Fruit fly (Drosophila melanogaster) whole organism, embryonic: ENCODE results near the gene Actn.
A peak's percentile ranks its signal among the peaks of the same experiment; 100 is the strongest.

ENCODE experiments used
- CG11504 ChIP-seq: fragments of 200-800 bp; sonication (Bioruptor generic); optimal IDR thresholded peaks from 3 replicates; lab custom pipeline; 2019; ENCODE audit warnings: missing biosample characterization, mild to moderate bottlenecking, missing genetic modification characterization, moderate library complexity
- CG12219 ChIP-seq: fragments of 200-800 bp; sonication (Bioruptor generic); optimal IDR thresholded peaks from 3 replicates; lab custom pipeline; 2018; ENCODE audit warnings: missing biosample characterization, mild to moderate bottlenecking, missing genetic modification characterization
- CG15011 ChIP-seq: fragments of 200-800 bp; sonication (Bioruptor generic); optimal IDR thresholded peaks from 3 replicates; lab custom pipeline; 2018; ENCODE audit warnings: missing biosample characterization, mild to moderate bottlenecking, missing genetic modification characterization
- CG1529 ChIP-seq: fragments of 200-800 bp; sonication (Bioruptor generic); optimal IDR thresholded peaks from 3 replicates; lab custom pipeline; 2018; ENCODE audit warnings: missing biosample characterization, missing genetic modification characterization
- CG16863 ChIP-seq: fragments of 200-800 bp; sonication (Bioruptor generic); optimal IDR thresholded peaks from 3 replicates; lab custom pipeline; 2016; ENCODE audit warnings: missing biosample characterization, missing genetic modification characterization
- CG17186 ChIP-seq: fragments of 200-800 bp; sonication (Bioruptor generic); optimal IDR thresholded peaks from 3 replicates; lab custom pipeline; 2017; ENCODE audit warnings: missing biosample characterization, missing genetic modification reagents, missing genetic modification characterization
- CG17361 ChIP-seq: fragments of 200-800 bp; sonication (Bioruptor generic); IDR thresholded peaks from 3 replicates; pipeline ENCODE4 v1.3.6; 2022; ENCODE audit warnings: missing biosample characterization, missing genetic modification characterization
- CG17568 ChIP-seq: fragments of 200-800 bp; sonication (Bioruptor generic); optimal IDR thresholded peaks from 2 replicates; lab custom pipeline; 2018; ENCODE audit warnings: missing biosample characterization, mild to moderate bottlenecking, missing genetic modification characterization, moderate library complexity
- CG17802 ChIP-seq: fragments of 200-800 bp; sonication (Bioruptor generic); optimal IDR thresholded peaks from 2 replicates; lab custom pipeline; 2018; ENCODE audit warnings: missing biosample characterization, mild to moderate bottlenecking, missing genetic modification characterization, moderate library complexity
- CG18764 ChIP-seq: fragments of 200-800 bp; sonication (Bioruptor generic); optimal IDR thresholded peaks from 3 replicates; lab custom pipeline; 2016; ENCODE audit warnings: missing biosample characterization, missing genetic modification characterization
- CG2199 ChIP-seq: fragments of 200-800 bp; sonication (Bioruptor generic); IDR thresholded peaks from 3 replicates; pipeline ENCODE4 v1.3.6; 2022; ENCODE audit warnings: missing biosample characterization, missing genetic modification characterization
- CG30431 ChIP-seq: fragments of 200-800 bp; sonication (Bioruptor generic); optimal IDR thresholded peaks from 2 replicates; lab custom pipeline; 2017; ENCODE audit warnings: missing biosample characterization, missing genetic modification characterization
- CG32767 ChIP-seq: fragments of 200-800 bp; sonication (Bioruptor generic); IDR thresholded peaks from 2 replicates; pipeline ENCODE4 v1.3.6; 2022; ENCODE audit warnings: missing biosample characterization, missing genetic modification characterization
- CG3838 ChIP-seq: fragments of 200-800 bp; sonication (Bioruptor generic); optimal IDR thresholded peaks from 3 replicates; lab custom pipeline; 2016; ENCODE audit warnings: missing biosample characterization, missing genetic modification characterization
- CG4424 ChIP-seq: fragments of 200-800 bp; sonication (Bioruptor generic); optimal IDR thresholded peaks from 3 replicates; lab custom pipeline; 2016; ENCODE audit warnings: missing biosample characterization, missing genetic modification characterization
- CG4730 ChIP-seq: fragments of 200-800 bp; sonication (Bioruptor generic); IDR thresholded peaks from 2 replicates; pipeline ENCODE4 v1.3.6; 2022; ENCODE audit warnings: missing biosample characterization, missing genetic modification characterization
- CG5953 ChIP-seq: fragments of 200-800 bp; sonication (Bioruptor generic); IDR thresholded peaks from 2 replicates; pipeline ENCODE4 v1.3.6; 2022; ENCODE audit warnings: missing biosample characterization, missing genetic modification characterization
- CG7987 ChIP-seq: fragments of 200-800 bp; sonication (Bioruptor generic); optimal IDR thresholded peaks from 2 replicates; lab custom pipeline; 2018; ENCODE audit warnings: missing biosample characterization, mild to moderate bottlenecking, missing genetic modification characterization, moderate library complexity
- CG8089 ChIP-seq: fragments of 200-800 bp; sonication (Bioruptor generic); optimal IDR thresholded peaks from 3 replicates; lab custom pipeline; 2016; ENCODE audit warnings: missing biosample characterization, missing genetic modification characterization
- CG8765 ChIP-seq: fragments of 200-800 bp; sonication (Bioruptor generic); IDR thresholded peaks from 2 replicates; pipeline ENCODE4 v1.3.6; 2022; ENCODE audit warnings: missing biosample characterization, missing genetic modification characterization
- CHES-1-like ChIP-seq: fragments of 200-800 bp; sonication (Bioruptor generic); optimal IDR thresholded peaks from 2 replicates; lab custom pipeline; 2016; ENCODE audit warnings: missing biosample characterization, missing genetic modification characterization
- Dek ChIP-seq: fragments of 200-800 bp; sonication (Bioruptor generic); optimal IDR thresholded peaks from 3 replicates; lab custom pipeline; 2019; ENCODE audit warnings: missing biosample characterization, mild to moderate bottlenecking, missing genetic modification characterization, moderate library complexity
- Dip3 ChIP-seq: fragments of 200-800 bp; sonication (Bioruptor generic); optimal IDR thresholded peaks from 3 replicates; lab custom pipeline; 2016; ENCODE audit warnings: missing biosample characterization, missing genetic modification characterization
- HLH3B ChIP-seq: fragments of 200-800 bp; sonication (Bioruptor generic); IDR thresholded peaks from 2 replicates; pipeline ENCODE4 v1.3.6; 2022; ENCODE audit warnings: missing biosample characterization, missing genetic modification characterization
- HLHmδ ChIP-seq: fragments of 200-800 bp; sonication (Bioruptor generic); optimal IDR thresholded peaks from 2 replicates; lab custom pipeline; 2018; ENCODE audit warnings: missing biosample characterization, mild to moderate bottlenecking, missing genetic modification characterization, moderate library complexity
- Scr ChIP-seq: fragments of 200-800 bp; sonication (Bioruptor generic); IDR thresholded peaks from 2 replicates; pipeline ENCODE4 v1.3.6; 2022; ENCODE audit warnings: missing biosample characterization, missing genetic modification characterization; ENCODE audit not compliant: partially characterized antibody
- Sin3A ChIP-seq: fragments of >200 bp; optimal IDR thresholded peaks from 2 replicates; lab custom pipeline; 2018
- Six4 ChIP-seq: fragments of 200-800 bp; sonication (Bioruptor generic); optimal IDR thresholded peaks from 2 replicates; lab custom pipeline; 2016; ENCODE audit warnings: missing biosample characterization, missing genetic modification characterization
- YL-1 ChIP-seq: fragments of 200-800 bp; sonication (Bioruptor generic); optimal IDR thresholded peaks from 3 replicates; lab custom pipeline; 2017; ENCODE audit warnings: missing biosample characterization, mild to moderate bottlenecking, missing genetic modification characterization
- ash1 ChIP-seq: fragments of 200-800 bp; sonication (Bioruptor generic); optimal IDR thresholded peaks from 2 replicates; lab custom pipeline; 2018; ENCODE audit warnings: missing biosample characterization, mild to moderate bottlenecking, missing genetic modification characterization
- bigmax ChIP-seq: fragments of 200-800 bp; sonication (Bioruptor generic); optimal IDR thresholded peaks from 2 replicates; lab custom pipeline; 2018; ENCODE audit warnings: missing biosample characterization, mild to moderate bottlenecking, missing genetic modification characterization
- chinmo ChIP-seq: fragments of 200-800 bp; sonication (Bioruptor generic); IDR thresholded peaks from 4 replicates; pipeline ENCODE4 v1.3.6; 2022; ENCODE audit warnings: missing biosample characterization, missing genetic modification characterization; ENCODE audit not compliant: partially characterized antibody
- chn ChIP-seq: fragments of 200-800 bp; sonication (Bioruptor generic); optimal IDR thresholded peaks from 2 replicates; lab custom pipeline; 2016; ENCODE audit warnings: missing biosample characterization, missing genetic modification characterization
- dan ChIP-seq: fragments of 200-800 bp; sonication (Bioruptor generic); IDR thresholded peaks from 2 replicates; pipeline ENCODE4 v1.3.6; 2022; ENCODE audit warnings: missing biosample characterization, missing genetic modification characterization
- exex ChIP-seq: fragments of 200-800 bp; sonication (Bioruptor generic); optimal IDR thresholded peaks from 4 replicates; lab custom pipeline; 2018; ENCODE audit warnings: missing biosample characterization, mild to moderate bottlenecking, missing genetic modification characterization, moderate library complexity
- fd102C ChIP-seq: fragments of 200-800 bp; sonication (Bioruptor generic); optimal IDR thresholded peaks from 2 replicates; lab custom pipeline; 2018; ENCODE audit warnings: missing biosample characterization, mild to moderate bottlenecking, missing genetic modification characterization, moderate library complexity
- fru ChIP-seq: fragments of >200 bp; optimal IDR thresholded peaks from 2 replicates; lab custom pipeline; 2017
- ftz-f1 ChIP-seq: fragments of 200-800 bp; sonication (Bioruptor generic); optimal IDR thresholded peaks from 2 replicates; lab custom pipeline; 2016; ENCODE audit warnings: missing biosample characterization, missing genetic modification characterization
- fu2 ChIP-seq: fragments of 200-800 bp; sonication (Bioruptor generic); optimal IDR thresholded peaks from 2 replicates; lab custom pipeline; 2016; ENCODE audit warnings: missing biosample characterization, missing genetic modification characterization
- gce ChIP-seq: fragments of 200-800 bp; sonication (Bioruptor generic); IDR thresholded peaks from 3 replicates; pipeline ENCODE4 v1.3.6; 2022; ENCODE audit warnings: missing biosample characterization, missing genetic modification characterization
- hbn ChIP-seq: fragments of 200-800 bp; sonication (Bioruptor generic); IDR thresholded peaks from 2 replicates; pipeline ENCODE4 v1.3.6; 2022; ENCODE audit warnings: missing biosample characterization, missing genetic modification characterization; ENCODE audit not compliant: partially characterized antibody
- lbe ChIP-seq: fragments of 200-800 bp; sonication (Bioruptor generic); optimal IDR thresholded peaks from 2 replicates; lab custom pipeline; 2016; ENCODE audit warnings: missing biosample characterization, mild to moderate bottlenecking, missing genetic modification characterization
- mam ChIP-seq: fragments of 200-800 bp; sonication (Bioruptor generic); optimal IDR thresholded peaks from 3 replicates; lab custom pipeline; 2016; ENCODE audit warnings: missing biosample characterization, missing genetic modification characterization
- odd ChIP-seq: fragments of 200-800 bp; sonication (Bioruptor generic); optimal IDR thresholded peaks from 2 replicates; lab custom pipeline; 2017; ENCODE audit warnings: missing biosample characterization, mild to moderate bottlenecking, missing genetic modification characterization
- otp ChIP-seq: fragments of 200-800 bp; sonication (Bioruptor generic); IDR thresholded peaks from 3 replicates; pipeline ENCODE4, ENCODE4 v1.3.6; 2022; ENCODE audit warnings: missing biosample characterization, missing genetic modification characterization
- prd ChIP-seq, 3 experiments: fragments of >200 bp in 2 of 3; fragments of 200-800 bp in 1 of 3; sonication (Bioruptor generic) in 1 of 3; optimal IDR thresholded peaks in 2 of 3; IDR thresholded peaks in 1 of 3; 2 replicates in 2 of 3; 3 replicates in 1 of 3; pipeline versions ENCODE4 v1.3.6 to Lab custom; 2017 to 2022; ENCODE audit warnings: missing biosample characterization in 1 of 3, missing genetic modification characterization in 1 of 3
- sd ChIP-seq: fragments of 200-800 bp; sonication (Bioruptor generic); optimal IDR thresholded peaks from 3 replicates; lab custom pipeline; 2018; ENCODE audit warnings: missing biosample characterization, mild to moderate bottlenecking, missing genetic modification characterization, moderate library complexity
- sna ChIP-seq: fragments of 200-800 bp; sonication (Bioruptor generic); IDR thresholded peaks from 2 replicates; pipeline ENCODE4 v1.3.6; 2022; ENCODE audit warnings: missing biosample characterization, missing genetic modification characterization; ENCODE audit not compliant: partially characterized antibody
- tgo ChIP-seq: fragments of 200-800 bp; sonication (Bioruptor generic); IDR thresholded peaks from 3 replicates; pipeline ENCODE4 v1.3.6; 2022; ENCODE audit warnings: missing biosample characterization, missing genetic modification characterization
- twi ChIP-seq: fragments of 200-800 bp; optimal IDR thresholded peaks from 2 replicates; lab custom pipeline; 2019; ENCODE audit warnings: missing biosample characterization, mild to moderate bottlenecking, missing genetic modification characterization, moderate library complexity
- usp ChIP-seq: fragments of >200 bp; optimal IDR thresholded peaks from 2 replicates; lab custom pipeline; 2017; ENCODE audit warnings: missing biosample characterization, missing genetic modification characterization

Gene Actn

DNA sequence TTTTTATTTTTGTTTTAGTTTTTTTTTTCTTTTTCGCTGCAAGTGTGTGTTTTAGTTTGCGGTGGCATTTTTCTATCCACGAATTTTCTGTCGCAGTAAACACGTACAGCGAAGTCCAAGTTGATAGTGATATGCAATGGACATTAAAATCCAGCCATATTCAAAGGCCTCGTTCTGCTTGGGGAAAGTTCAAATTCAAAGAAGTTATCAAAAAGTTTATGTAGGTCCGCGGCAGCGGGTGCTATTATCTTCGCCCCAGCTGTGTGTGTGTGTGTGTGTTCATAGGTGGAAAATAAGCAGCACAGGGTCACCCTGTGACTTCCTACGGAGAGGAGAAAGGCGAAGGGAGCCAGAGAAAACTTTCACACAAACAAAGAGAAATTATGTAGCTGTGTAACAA is 45.4 kb upstream of the Actn start (continued):
- 0 out of 3 replicates have a peak, but pooled peaks have one; percentile 41 for TF ChIP-seq otp (GFP tag; lab: Robert Waterston, UW)
- TF ChIP-seq CG3838 (GFP tag; lab: Kevin White, UChicago): no peak
- peak; percentile 28 for TF ChIP-seq CG12219 (GFP tag; lab: Kevin White, UChicago)
- peak; percentile 35 for TF ChIP-seq Dek
- TF ChIP-seq ash1: no peak
- peak; percentile 41 for TF ChIP-seq mam
- TF ChIP-seq CG17802 (tag; lab: Kevin White, UChicago): peak; percentile 14
- TF ChIP-seq sna (GFP tag; lab: Robert Waterston, UW): no peak
- TF ChIP-seq chn (GFP tag; lab: Kevin White, UChicago): peak; percentile 13
- no peak for TF ChIP-seq fru (lab: Kevin White, UChicago)
- TF ChIP-seq twi (tag; lab: Kevin White, UChicago): peak; percentile 8
- peak; percentile 69 for TF ChIP-seq CG11504
- TF ChIP-seq exex (tag; lab: Kevin White, UChicago): no peak
- no peak for TF ChIP-seq bigmax (GFP tag; lab: Kevin White, UChicago)
- no peak for TF ChIP-seq ftz-f1 (GFP tag; lab: Kevin White, UChicago)
- TF ChIP-seq lbe (GFP tag; lab: Kevin White, UChicago): no peak
- TF ChIP-seq fd102C (GFP tag; lab: Kevin White, UChicago): no peak
- TF ChIP-seq fu2 (GFP tag; lab: Kevin White, UChicago): peak; percentile 55
- TF ChIP-seq CG5953 (GFP tag; lab: Robert Waterston, UW): peak; percentile 41; the same call in 1 of the 2 replicates
- TF ChIP-seq dan (GFP tag; lab: Robert Waterston, UW): peak; percentile 51
- TF ChIP-seq CG2199 (GFP tag; lab: Robert Waterston, UW): 0 out of 3 replicates have a peak, but pooled peaks have one; percentile 62
- TF ChIP-seq CG15011: no peak
- TF ChIP-seq Scr: no peak
- peak; percentile 43 for TF ChIP-seq CG8089 (GFP tag; lab: Kevin White, UChicago)
- TF ChIP-seq CG30431: peak; percentile 36
- TF ChIP-seq CG7987 (GFP tag; lab: Kevin White, UChicago): no peak
- TF ChIP-seq CG1529: peak; percentile 51
- TF ChIP-seq CG16863 (GFP tag; lab: Kevin White, UChicago): peak; percentile 59
- peak; percentile 61 for TF ChIP-seq HLH3B (GFP tag; lab: Robert Waterston, UW)
- TF ChIP-seq tgo (GFP tag; lab: Robert Waterston, UW): peak; percentile 37; the same call in 1 of the 3 replicates
- TF ChIP-seq CG17186 (GFP tag; lab: Kevin White, UChicago): no peak
- peak; percentile 39 for TF ChIP-seq CG17568
- TF ChIP-seq CG18764 (GFP tag; lab: Kevin White, UChicago): no peak
- TF ChIP-seq CHES-1-like (GFP tag; lab: Kevin White, UChicago): peak; percentile 29
- no peak for TF ChIP-seq CG4730 (GFP tag; lab: Robert Waterston, UW)
- no peak for TF ChIP-seq usp (GFP tag; lab: Kevin White, UChicago)
- TF ChIP-seq hbn (GFP tag; lab: Robert Waterston, UW): no peak
- TF ChIP-seq CG8765 (GFP tag; lab: Robert Waterston, UW): no peak
- TF ChIP-seq sd (tag; lab: Kevin White, UChicago): no peak
- TF ChIP-seq CG17361 (GFP tag; lab: Robert Waterston, UW): peak; percentile 46; the same call in 1 of the 3 replicates
- TF ChIP-seq gce: peak; percentile 64; the same call in 2 of the 3 replicates
- peak; percentile 62 for TF ChIP-seq odd (GFP tag; lab: Kevin White, UChicago)
- no peak for TF ChIP-seq Sin3A (lab: Kevin White, UChicago)
- TF ChIP-seq Dip3: no peak
- TF ChIP-seq chinmo (GFP tag; lab: Robert Waterston, UW): 0 out of 4 replicates have a peak, but pooled peaks have one; percentile 19
- TF ChIP-seq prd (optimal IDR thresholded peaks at IDR 0.05; lab: Kevin White, UChicago): no peak
- TF ChIP-seq prd (GFP tag; IDR thresholded peaks at IDR 0.05; lab: Robert Waterston, UW): peak; percentile 82
- no peak for TF ChIP-seq HLHmδ (GFP tag; lab: Kevin White, UChicago)
- peak; percentile 28 for TF ChIP-seq Six4 (GFP tag; lab: Kevin White, UChicago)
- TF ChIP-seq CG32767: peak; percentile 53; the same call in 1 of the 2 replicates
- no peak for TF ChIP-seq YL-1 (GFP tag; lab: Kevin White, UChicago)
- TF ChIP-seq CG4424 (GFP tag; lab: Kevin White, UChicago): peak; percentile 48
